Fruit fly (Drosophila melanogaster) whole organism, prepupa: ENCODE measurements around the gene NetB.

Source experiments
- Ets21C ChIP-seq: fragments of 200-800 bp; sonication (Bioruptor generic); optimal IDR thresholded peaks from 3 replicates; lab custom pipeline; 2016; ENCODE audit warnings: missing biosample characterization, missing genetic modification characterization
- Gug ChIP-seq: fragments of 200-800 bp; sonication (Bioruptor generic); IDR thresholded peaks from 2 replicates; pipeline ENCODE4 v1.3.6; 2022; ENCODE audit warnings: missing biosample characterization, missing genetic modification characterization
- Sox102F ChIP-seq: fragments of 200-800 bp; sonication (Bioruptor generic); optimal IDR thresholded peaks from 2 replicates; lab custom pipeline; 2016; ENCODE audit warnings: missing biosample characterization, mild to moderate bottlenecking, missing genetic modification characterization

- TF ChIP-seq Ets21C (no peak), Sox102F (GFP tag; lab: Kevin White, UChicago) (no peak), Gug (no peak)
Observed at dm6 chrX:14743819-14744218, 5.4 kb downstream of the NetB start.
